Fruit fly (Drosophila melanogaster): ENCODE data around the gene tim.
A peak's percentile ranks its signal among the peaks of the same experiment; 100 is the strongest.

tim gene

dm6 chr2L:3514569-3515191, 6.8 kb upstream of the tim start, which contains the start of the genes LeuRS and CG17593 (continued):
- TF ChIP-seq dysf (GFP tag; IDR thresholded peaks at IDR 0.05) (no peak), CG7556 (GFP tag; optimal IDR thresholded peaks at IDR 0.05) (no peak), Doc3 (GFP tag; IDR thresholded peaks at IDR 0.05; ENCODE audit: partially characterized antibody) (no peak), Hey (tag; optimal IDR thresholded peaks at IDR 0.05) (no peak), CG17829 (tag; optimal IDR thresholded peaks at IDR 0.05) (peak; percentile 51), Dp (GFP tag; optimal IDR thresholded peaks at IDR 0.05) (peak; percentile 33), ab (GFP tag; optimal IDR thresholded peaks at IDR 0.05) (no peak), al (GFP tag; IDR thresholded peaks at IDR 0.05) (no peak), nmo (GFP tag; optimal IDR thresholded peaks at IDR 0.05) (peak; percentile 50), fd96Cb (tag; optimal IDR thresholded peaks at IDR 0.05) (no peak), Opbp (GFP tag; IDR thresholded peaks at IDR 0.05; ENCODE audit: partially characterized antibody) (no peak), zen (tag; optimal IDR thresholded peaks at IDR 0.05) (peak; percentile 29), CG7271 (tag; optimal IDR thresholded peaks at IDR 0.05) (no peak), CG10431 (GFP tag; optimal IDR thresholded peaks at IDR 0.05) (no peak), Sox102F (GFP tag; optimal IDR thresholded peaks at IDR 0.05) (no peak), CG31441 (GFP tag; IDR thresholded peaks at IDR 0.05) (no peak)

dm6 chr2L:3510002-3510401, 2.1 kb upstream of the tim start, which contains the start of gene CG31954:
TSS of gene CG31954 (minus strand) at chr2L:3510102.
- TF ChIP-seq Bgb (GFP tag; IDR thresholded peaks at IDR 0.05; ENCODE audit: partially characterized antibody) (no peak), CG7372 (GFP tag; IDR thresholded peaks at IDR 0.05) (no peak), Lhr (GFP tag; optimal IDR thresholded peaks at IDR 0.05) (no peak), CG30431 (GFP tag; optimal IDR thresholded peaks at IDR 0.05) (no peak)

- TF ChIP-seq Hr51 (GFP tag; optimal IDR thresholded peaks at IDR 0.05): peak in 1 of 2 experiments; percentile 9
- no peak for TF ChIP-seq Stat92E (GFP tag; optimal IDR thresholded peaks at IDR 0.05)
- no peak for TF ChIP-seq HHEX (GFP tag; optimal IDR thresholded peaks at IDR 0.05)
- TF ChIP-seq Sox100B (GFP tag; optimal IDR thresholded peaks at IDR 0.05): peak; percentile 12
- TF ChIP-seq Sox102F (GFP tag; optimal IDR thresholded peaks at IDR 0.05): peak; percentile 37
- TF ChIP-seq phol (tag; optimal IDR thresholded peaks at IDR 0.05): peak; percentile 26
- TF ChIP-seq Adf1 (GFP tag; IDR thresholded peaks at IDR 0.05): no peak
- peak; percentile 10 for TF ChIP-seq Ssrp (tag; optimal IDR thresholded peaks at IDR 0.05)
- TF ChIP-seq inv (GFP tag; IDR thresholded peaks at IDR 0.05; ENCODE audit: partially characterized antibody): no peak
- no peak for TF ChIP-seq PHDP (tag; optimal IDR thresholded peaks at IDR 0.05)
- TF ChIP-seq Atf-2 (GFP tag; optimal IDR thresholded peaks at IDR 0.05): no peak
- peak; percentile 37 for TF ChIP-seq Drgx (GFP tag; IDR thresholded peaks at IDR 0.05)
- no peak for TF ChIP-seq D (optimal IDR thresholded peaks at IDR 0.05)
- no peak for TF ChIP-seq D (GFP tag; optimal IDR thresholded peaks at IDR 0.05)
- no peak for TF ChIP-seq CG2678 (tag; optimal IDR thresholded peaks at IDR 0.05)
- peak; percentile 35 for TF ChIP-seq CG11504 (tag; optimal IDR thresholded peaks at IDR 0.05)
- no peak for TF ChIP-seq shn (GFP tag; optimal IDR thresholded peaks at IDR 0.05)
- peak; percentile 43 for TF ChIP-seq Asciz (GFP tag; optimal IDR thresholded peaks at IDR 0.05)
- no peak for TF ChIP-seq row (GFP tag; IDR thresholded peaks at IDR 0.05)
- TF ChIP-seq CG32772 (GFP tag; IDR thresholded peaks at IDR 0.05): no peak
- peak; percentile 14 for TF ChIP-seq tio (GFP tag; optimal IDR thresholded peaks at IDR 0.05)
- peak; percentile 25 for TF ChIP-seq Oli (tag; optimal IDR thresholded peaks at IDR 0.05)
- 0 out of 2 replicates have a peak, but pooled peaks have one; percentile 20 for TF ChIP-seq Ptx1 (GFP tag; IDR thresholded peaks at IDR 0.05)
- TF ChIP-seq Opbp (GFP tag; IDR thresholded peaks at IDR 0.05; ENCODE audit: partially characterized antibody): no peak
- no peak for TF ChIP-seq CG3995 (GFP tag; optimal IDR thresholded peaks at IDR 0.05)
- peak; percentile 44 for TF ChIP-seq gem (tag; optimal IDR thresholded peaks at IDR 0.05)
- TF ChIP-seq al (GFP tag; IDR thresholded peaks at IDR 0.05): no peak
- TF ChIP-seq dmrt99B (tag; optimal IDR thresholded peaks at IDR 0.05): peak; percentile 24
- no peak for TF ChIP-seq ssp (GFP tag; IDR thresholded peaks at IDR 0.05)
Measured at dm6 chr2L:3506806-3507205, 1.1 kb downstream of the tim start.
